Worm (Caenorhabditis elegans) whole organism, L1 larva: Measurements from ENCODE around the gene stg-2.
A peak's percentile ranks its signal among the peaks of the same experiment; 100 is the strongest.

Experiments
- C16A3.4 ChIP-seq: fragments of 150-350 bp; optimal IDR thresholded peaks from 2 replicates; lab custom pipeline; 2014; ENCODE audit warnings: missing biosample characterization, missing genetic modification characterization
- C34B4.2 ChIP-seq: sonication (generic microtip); optimal IDR thresholded peaks from 2 replicates; lab custom pipeline; 2017; ENCODE audit warnings: mild to moderate bottlenecking, missing genetic modification characterization, missing compliant biosample characterization
- Y116A8C.19 ChIP-seq: sonication (generic microtip); optimal IDR thresholded peaks from 2 replicates; lab custom pipeline; 2016; ENCODE audit warnings: missing compliant biosample characterization, missing genetic modification characterization, borderline replicate concordance
- ama-1 ChIP-seq: fragments of 150-350 bp; optimal IDR thresholded peaks from 2 replicates; lab custom pipeline; 2014
- blmp-1 ChIP-seq: fragments of 150-350 bp; optimal IDR thresholded peaks from 2 replicates; lab custom pipeline; 2014; ENCODE audit warnings: missing biosample characterization, missing genetic modification characterization
- ceh-82 ChIP-seq, 3 experiments: fragments of 150-350 bp in 1 of 3; sonication (generic microtip) in 2 of 3; optimal IDR thresholded peaks; 2 replicates each; lab custom pipeline; 2014 to 2017; ENCODE audit warnings: missing biosample characterization in 3 of 3, missing genetic modification characterization in 3 of 3
- ceh-90 ChIP-seq: sonication (generic microtip); optimal IDR thresholded peaks from 2 replicates; lab custom pipeline; 2016; ENCODE audit warnings: missing genetic modification characterization, missing compliant biosample characterization
- ces-1 ChIP-seq: fragments of 150-350 bp; optimal IDR thresholded peaks from 2 replicates; lab custom pipeline; 2014; ENCODE audit warnings: missing biosample characterization, missing genetic modification reagents, missing genetic modification characterization
- dpl-1 ChIP-seq, 3 experiments: fragments of 150-350 bp in 2 of 3; sonication (generic microtip) in 1 of 3; optimal IDR thresholded peaks; 2 replicates each; lab custom pipeline; 2014 to 2017; ENCODE audit warnings: missing biosample characterization in 3 of 3, missing genetic modification characterization in 3 of 3, missing genetic modification reagents in 3 of 3
- efl-1 ChIP-seq, 4 experiments: fragments of 150-350 bp; optimal IDR thresholded peaks in 3 of 4; peaks in 1 of 4; 1 replicate in 1 of 4; 2 replicates in 3 of 4; lab custom pipeline; 2014; ENCODE audit warnings: missing biosample characterization in 2 of 4, missing genetic modification characterization in 2 of 4, missing genetic modification reagents in 2 of 4
- egl-13 ChIP-seq: sonication (generic microtip); optimal IDR thresholded peaks from 2 replicates; lab custom pipeline; 2016; ENCODE audit warnings: missing genotype, missing genetic modification reagents, missing genetic modification characterization, missing compliant biosample characterization
- egl-27 ChIP-seq, 2 experiments: fragments of 150-350 bp in 1 of 2; sonication (generic microtip); optimal IDR thresholded peaks; 3 replicates each; lab custom pipeline; 2017 to 2018; ENCODE audit warnings: missing biosample characterization in 2 of 2, missing genetic modification characterization in 2 of 2, missing genetic modification reagents in 2 of 2
- elt-2 ChIP-seq: sonication (generic microtip); optimal IDR thresholded peaks from 2 replicates; lab custom pipeline; 2016; ENCODE audit warnings: missing genetic modification characterization, mild to moderate bottlenecking, inconsistent platforms, missing compliant biosample characterization, missing genetic modification reagents
- ets-5 ChIP-seq: fragments of 200-800 bp; sonication (Bioruptor generic); IDR thresholded peaks from 2 replicates; pipeline ENCODE4 v1.3.6; 2022; ENCODE audit warnings: missing genetic modification characterization, missing compliant biosample characterization
- fkh-10 ChIP-seq: sonication (generic microtip); optimal IDR thresholded peaks from 2 replicates; lab custom pipeline; 2017; ENCODE audit warnings: missing biosample characterization, missing genetic modification reagents, missing genetic modification characterization
- fkh-8 ChIP-seq: sonication (generic microtip); optimal IDR thresholded peaks from 2 replicates; lab custom pipeline; 2016; ENCODE audit warnings: mild to moderate bottlenecking, missing genetic modification characterization, missing compliant biosample characterization
- hpl-2 ChIP-seq: fragments of 150-350 bp; optimal IDR thresholded peaks from 2 replicates; lab custom pipeline; 2014; ENCODE audit warnings: missing biosample characterization, missing genetic modification reagents, missing genetic modification characterization
- irx-1 ChIP-seq: sonication (generic microtip); optimal IDR thresholded peaks from 2 replicates; lab custom pipeline; 2016; ENCODE audit warnings: missing genetic modification characterization, missing compliant biosample characterization
- isw-1 ChIP-seq: fragments of 200-800 bp; sonication (Bioruptor generic); IDR thresholded peaks from 2 replicates; pipeline ENCODE4 v1.3.6; 2022; ENCODE audit warnings: missing genetic modification characterization, missing compliant biosample characterization
- lin-13 ChIP-seq: fragments of 150-350 bp; optimal IDR thresholded peaks from 2 replicates; lab custom pipeline; 2014; ENCODE audit warnings: missing biosample characterization, missing genetic modification reagents, missing genetic modification characterization
- lin-14 ChIP-seq: fragments of 200-800 bp; sonication (Bioruptor generic); optimal IDR thresholded peaks from 2 replicates; lab custom pipeline; 2018; ENCODE audit warnings: mild to moderate bottlenecking, missing genetic modification characterization, moderate library complexity, missing compliant biosample characterization
- lin-35 ChIP-seq, 2 experiments: fragments of 150-350 bp; optimal IDR thresholded peaks; 2 replicates each; lab custom pipeline; 2014; ENCODE audit warnings: missing biosample characterization in 2 of 2, missing genetic modification characterization in 2 of 2, missing genetic modification reagents in 2 of 2
- lin-39 ChIP-seq: fragments of 150-350 bp; optimal IDR thresholded peaks from 2 replicates; lab custom pipeline; 2014; ENCODE audit warnings: missing biosample characterization, missing genetic modification reagents, missing genetic modification characterization
- lir-3 ChIP-seq: sonication (generic microtip); optimal IDR thresholded peaks from 2 replicates; lab custom pipeline; 2016; ENCODE audit warnings: mild to moderate bottlenecking, missing genetic modification characterization, moderate library complexity, missing compliant biosample characterization; ENCODE audit not compliant: poor library complexity
- lsy-2 ChIP-seq, 2 experiments: fragments of 150-350 bp; optimal IDR thresholded peaks; 2 replicates each; lab custom pipeline; 2014; ENCODE audit warnings: missing biosample characterization in 2 of 2, missing genetic modification characterization in 2 of 2
- mef-2 ChIP-seq: fragments of 150-350 bp; optimal IDR thresholded peaks from 2 replicates; lab custom pipeline; 2014; ENCODE audit warnings: missing biosample characterization, missing genetic modification characterization
- mep-1 ChIP-seq: fragments of 150-350 bp; optimal IDR thresholded peaks from 2 replicates; lab custom pipeline; 2014; ENCODE audit warnings: missing biosample characterization, missing genetic modification characterization
- nhr-11 ChIP-seq: fragments of 150-350 bp; optimal IDR thresholded peaks from 2 replicates; lab custom pipeline; 2014; ENCODE audit warnings: missing biosample characterization, missing genetic modification characterization
- nhr-19 ChIP-seq: fragments of 200-800 bp; sonication (Bioruptor generic); conservative IDR thresholded peaks from 2 replicates; pipeline ENCODE4 v1.3.6; 2022; ENCODE audit warnings: missing genetic modification characterization, missing compliant biosample characterization
- nhr-20 ChIP-seq: sonication (generic microtip); optimal IDR thresholded peaks from 2 replicates; lab custom pipeline; 2016; ENCODE audit warnings: mild to moderate bottlenecking, missing genetic modification characterization, missing compliant biosample characterization
- nhr-237 ChIP-seq: fragments of 150-350 bp; optimal IDR thresholded peaks from 2 replicates; lab custom pipeline; 2014; ENCODE audit warnings: missing biosample characterization, missing genetic modification characterization
- nhr-47 ChIP-seq: sonication (generic microtip); optimal IDR thresholded peaks from 2 replicates; lab custom pipeline; 2016; ENCODE audit warnings: mild to moderate bottlenecking, missing genetic modification characterization, moderate library complexity, missing compliant biosample characterization
- nhr-85 ChIP-seq: sonication (generic microtip); peaks from one replicate; lab custom pipeline; 2016; ENCODE audit warnings: missing genetic modification characterization, inconsistent platforms, missing compliant biosample characterization
- nhr-90 ChIP-seq: sonication (generic microtip); optimal IDR thresholded peaks from 2 replicates; lab custom pipeline; 2016; ENCODE audit warnings: mild to moderate bottlenecking, missing genetic modification characterization, missing compliant biosample characterization; ENCODE audit not compliant: poor library complexity
- pax-3 ChIP-seq: fragments of 200-800 bp; sonication (Bioruptor generic); optimal IDR thresholded peaks from 2 replicates; lab custom pipeline; 2018; ENCODE audit warnings: mild to moderate bottlenecking, missing genetic modification characterization, moderate library complexity, missing compliant biosample characterization
- sup-37 ChIP-seq: fragments of 200-800 bp; sonication (Bioruptor generic); optimal IDR thresholded peaks from 2 replicates; lab custom pipeline; 2018; ENCODE audit warnings: mild to moderate bottlenecking, missing genetic modification characterization, missing compliant biosample characterization
- swsn-7 ChIP-seq: sonication (generic microtip); optimal IDR thresholded peaks from 2 replicates; lab custom pipeline; 2016; ENCODE audit warnings: missing genetic modification characterization, missing compliant biosample characterization
- tlp-1 ChIP-seq: fragments of 150-350 bp; optimal IDR thresholded peaks from 2 replicates; lab custom pipeline; 2014; ENCODE audit warnings: missing biosample characterization, missing genetic modification characterization
- unc-130 ChIP-seq: fragments of 150-350 bp; optimal IDR thresholded peaks from 2 replicates; lab custom pipeline; 2017; ENCODE audit warnings: missing biosample characterization, missing genetic modification characterization, inconsistent platforms
- unc-86 ChIP-seq: sonication (generic microtip); optimal IDR thresholded peaks from 2 replicates; lab custom pipeline; 2016; ENCODE audit warnings: missing genetic modification characterization, missing compliant biosample characterization
- unc-98 ChIP-seq: fragments of 200-800 bp; sonication (Bioruptor generic); IDR thresholded peaks from 2 replicates; pipeline ENCODE4 v1.3.6; 2022; ENCODE audit warnings: missing genetic modification characterization, missing compliant biosample characterization
- zag-1 ChIP-seq: fragments of 150-350 bp; optimal IDR thresholded peaks from 2 replicates; lab custom pipeline; 2014; ENCODE audit warnings: missing biosample characterization, missing genetic modification characterization
- ztf-11 ChIP-seq, 2 experiments: sonication (generic microtip); optimal IDR thresholded peaks; 2 replicates each; lab custom pipeline; 2016 to 2017; ENCODE audit warnings: missing genetic modification characterization in 2 of 2, missing biosample characterization in 1 of 2, missing compliant biosample characterization in 1 of 2

stg-2 gene

ce11 chrX:8605005-8605404 lies 38.7 kb downstream of the stg-2 start, which contains the start of the genes H35N09.2 and H35N09.1 (continued):
- TF ChIP-seq lin-35 (GFP tag; optimal IDR thresholded peaks at IDR 0.05; lab: Kevin White, UChicago) (peak; percentile 8 to 78), egl-13 (tag; lab: Kevin White, UChicago) (no peak), fkh-8 (tag; lab: Kevin White, UChicago) (peak; percentile 23), nhr-85 (no peak), egl-27 (tag; optimal IDR thresholded peaks at IDR 0.05; lab: Kevin White, UChicago) (no peak), unc-86 (no peak), lir-3 (tag; lab: Kevin White, UChicago) (no peak), irx-1 (tag; lab: Kevin White, UChicago) (no peak), sup-37 (GFP tag; lab: Kevin White, UChicago) (no peak), ceh-90 (no peak), nhr-90 (tag; lab: Kevin White, UChicago) (peak; percentile 32), mep-1 (tag; lab: Kevin White, UChicago) (peak; percentile 69), pax-3 (tag; lab: Kevin White, UChicago) (no peak), C34B4.2 (tag; lab: Kevin White, UChicago) (no peak), ceh-82 (tag; optimal IDR thresholded peaks at IDR 0.05; lab: Kevin White, UChicago) (peak in 2 of 3 experiments; percentile 4 to 51), lin-13 (GFP tag; lab: Kevin White, UChicago) (peak; percentile 36), lsy-2 (tag; optimal IDR thresholded peaks at IDR 0.05; lab: Kevin White, UChicago) (peak; percentile 39 to 67), ces-1 (GFP tag; lab: Kevin White, UChicago) (no peak), nhr-20 (tag; lab: Kevin White, UChicago) (peak; percentile 56), C16A3.4 (tag; lab: Kevin White, UChicago) (peak; percentile 58), dpl-1 (GFP tag; optimal IDR thresholded peaks at IDR 0.05; lab: Kevin White, UChicago) (peak; percentile 5 to 65 (median 55)), elt-2 (tag; lab: Kevin White, UChicago) (no peak), blmp-1 (tag; lab: Kevin White, UChicago) (peak; percentile 35), ets-5 (GFP tag; lab: Robert Waterston, UW) (no peak), hpl-2 (GFP tag; lab: Kevin White, UChicago) (no peak), mef-2 (no peak), Y116A8C.19 (no peak), nhr-237 (tag; lab: Kevin White, UChicago) (no peak), fkh-10 (GFP tag; lab: Kevin White, UChicago) (no peak), zag-1 (tag; lab: Kevin White, UChicago) (no peak), isw-1 (GFP tag; lab: Robert Waterston, UW) (no peak), swsn-7 (tag; lab: Kevin White, UChicago) (peak; percentile 30), nhr-19 (no peak), ztf-11 (tag; optimal IDR thresholded peaks at IDR 0.05; lab: Kevin White, UChicago) (no peak), unc-130 (peak; percentile 12), lin-14 (GFP tag; lab: Kevin White, UChicago) (peak; percentile 71), unc-98 (GFP tag; lab: Robert Waterston, UW) (no peak), nhr-11 (tag; lab: Kevin White, UChicago) (no peak), nhr-47 (tag; lab: Kevin White, UChicago) (peak; percentile 45), efl-1 (optimal IDR thresholded peaks at IDR 0.05; lab: Kevin White, UChicago) (peak; percentile 50 to 55), efl-1 (GFP tag; optimal IDR thresholded peaks at IDR 0.05 in 1 of 2; lab: Kevin White, UChicago) (peak; percentile 47 to 66), lin-39 (tag; lab: Kevin White, UChicago) (no peak)

ce11 chrX:8604160-8604559 lies 39.6 kb downstream of the stg-2 start:
- TF ChIP-seq ama-1 (lab: Kevin White, UChicago) (no peak), lin-35 (GFP tag; optimal IDR thresholded peaks at IDR 0.05; lab: Kevin White, UChicago) (no peak), nhr-11 (tag; lab: Kevin White, UChicago) (no peak), tlp-1 (tag; lab: Kevin White, UChicago) (no peak), elt-2 (tag; lab: Kevin White, UChicago) (peak; percentile 29)
